Worm (Caenorhabditis elegans) whole organism, young adult: ENCODE data around the gene scl-3.

Experiments used
- F22D6.2 ChIP-seq: sonication (generic microtip); optimal IDR thresholded peaks from 2 replicates; lab custom pipeline; 2016; ENCODE audit warnings: mild to moderate bottlenecking, missing genetic modification characterization, missing compliant biosample characterization
- F52B5.7 ChIP-seq: sonication (generic microtip); optimal IDR thresholded peaks from 2 replicates; lab custom pipeline; 2016; ENCODE audit warnings: mild to moderate bottlenecking, missing genetic modification characterization, missing compliant biosample characterization
- T07F8.4 ChIP-seq: sonication (generic microtip); optimal IDR thresholded peaks from 2 replicates; lab custom pipeline; 2016; ENCODE audit warnings: mild to moderate bottlenecking, missing genetic modification characterization, moderate library complexity, missing compliant biosample characterization
- attf-6 ChIP-seq: fragments of 200-800 bp; sonication (Bioruptor generic); IDR thresholded peaks from 2 replicates; pipeline ENCODE4 v1.3.6; 2022; ENCODE audit warnings: missing genetic modification reagents, missing genetic modification characterization, missing compliant biosample characterization
- ceh-91 ChIP-seq: fragments of 200-800 bp; sonication (Bioruptor generic); IDR thresholded peaks from 2 replicates; pipeline ENCODE4 v1.3.6; 2022; ENCODE audit warnings: missing genetic modification reagents, missing genetic modification characterization, missing compliant biosample characterization
- ets-4 ChIP-seq: fragments of 200-800 bp; sonication (Bioruptor generic); optimal IDR thresholded peaks from 2 replicates; lab custom pipeline; 2018; ENCODE audit warnings: mild to moderate bottlenecking, missing genetic modification characterization, missing compliant biosample characterization
- let-526 ChIP-seq: fragments of 200-800 bp; sonication (Bioruptor generic); IDR thresholded peaks from 2 replicates; pipeline ENCODE4 v1.3.6; 2022; ENCODE audit warnings: missing genetic modification reagents, missing genetic modification characterization, missing compliant biosample characterization
- lsl-1 ChIP-seq: fragments of 200-800 bp; sonication (Bioruptor generic); optimal IDR thresholded peaks from 2 replicates; lab custom pipeline; 2018; ENCODE audit warnings: mild to moderate bottlenecking, missing genetic modification characterization, moderate library complexity, missing compliant biosample characterization
- mcd-1 ChIP-seq: fragments of 200-800 bp; sonication (Bioruptor generic); IDR thresholded peaks from 2 replicates; pipeline ENCODE4 v1.3.6; 2022; ENCODE audit warnings: missing genetic modification reagents, missing genetic modification characterization, missing compliant biosample characterization
- pha-4 ChIP-seq: fragments of 150-350 bp; sonication (generic microtip); optimal IDR thresholded peaks from 2 replicates; lab custom pipeline; 2014; ENCODE audit warnings: missing biosample characterization, missing genetic modification reagents, missing genetic modification characterization
- sea-2 ChIP-seq: fragments of 200-800 bp; sonication (Bioruptor generic); IDR thresholded peaks from 2 replicates; pipeline ENCODE4 v1.3.6; 2022; ENCODE audit warnings: missing genetic modification characterization, missing compliant biosample characterization
- snpc-4 ChIP-seq, 5 experiments: fragments of 150-350 bp in 1 of 5; sonication (generic microtip) in 4 of 5; optimal IDR thresholded peaks; 2 replicates each; lab custom pipeline; 2014 to 2018; ENCODE audit warnings: missing genetic modification characterization in 5 of 5, missing biosample characterization in 3 of 5, antibody characterized with exemption in 2 of 5, mild to moderate bottlenecking in 2 of 5, missing compliant biosample characterization in 2 of 5, missing genotype in 2 of 5, moderate library complexity in 2 of 5, missing genetic modification reagents in 1 of 5
- unc-62 ChIP-seq: fragments of 150-350 bp; optimal IDR thresholded peaks from 2 replicates; lab custom pipeline; 2014; ENCODE audit warnings: missing biosample characterization, missing genetic modification reagents, missing genetic modification characterization
- zim-3 ChIP-seq: sonication (generic microtip); optimal IDR thresholded peaks from 2 replicates; lab custom pipeline; 2017; ENCODE audit warnings: mild to moderate bottlenecking, missing genetic modification characterization, moderate library complexity, missing compliant biosample characterization

- TF ChIP-seq F52B5.7 (tag; lab: Kevin White, UChicago) (no peak), lsl-1 (no peak), F22D6.2 (tag; lab: Kevin White, UChicago) (no peak), mcd-1 (GFP tag; lab: Robert Waterston, UW) (no peak), unc-62 (GFP tag; lab: Kevin White, UChicago) (no peak), pha-4 (tag; lab: Kevin White, UChicago) (no peak), attf-6 (GFP tag; lab: Robert Waterston, UW) (no peak), snpc-4 (GFP tag; optimal IDR thresholded peaks at IDR 0.05; lab: Kevin White, UChicago) (no peak), snpc-4 (tag; optimal IDR thresholded peaks at IDR 0.05; lab: Kevin White, UChicago) (no peak), let-526 (no peak), ets-4 (no peak), zim-3 (no peak), T07F8.4 (tag; lab: Kevin White, UChicago) (no peak), ceh-91 (GFP tag; lab: Robert Waterston, UW) (no peak), sea-2 (no peak)
Measured at ce11 chrIV:13032153-13032552, 27.2 kb upstream of the scl-3 start.
